Worm (Caenorhabditis elegans) whole organism, late embryonic: Measurements from ENCODE around the gene F35H10.6.

Experiments used
- C38D4.7 ChIP-seq: fragments of 200-800 bp; sonication (Bioruptor generic); optimal IDR thresholded peaks from 2 replicates; lab custom pipeline; 2018; ENCODE audit warnings: mild to moderate bottlenecking, missing genetic modification characterization, moderate library complexity, missing compliant biosample characterization
- F13H6.1 ChIP-seq: sonication (generic microtip); optimal IDR thresholded peaks from 2 replicates; lab custom pipeline; 2016; ENCODE audit warnings: missing genetic modification characterization, missing compliant biosample characterization
- K02D7.2 ChIP-seq: sonication (generic microtip); optimal IDR thresholded peaks from 2 replicates; lab custom pipeline; 2017; ENCODE audit warnings: mild to moderate bottlenecking, missing genetic modification characterization, missing compliant biosample characterization
- K09A11.1 ChIP-seq: sonication (generic microtip); optimal IDR thresholded peaks from 2 replicates; lab custom pipeline; 2017; ENCODE audit warnings: antibody characterized with exemption, mild to moderate bottlenecking, missing genetic modification characterization, missing compliant biosample characterization; ENCODE audit not compliant: insufficient read depth
- T23F11.4 ChIP-seq: fragments of 200-800 bp; sonication (Bioruptor generic); optimal IDR thresholded peaks from 2 replicates; lab custom pipeline; 2018; ENCODE audit warnings: mild to moderate bottlenecking, missing genetic modification characterization, missing compliant biosample characterization
- Y22D7AL.16 ChIP-seq: sonication (generic microtip); optimal IDR thresholded peaks from 2 replicates; lab custom pipeline; 2016; ENCODE audit warnings: missing genetic modification characterization, missing compliant biosample characterization
- ahr-1 ChIP-seq: sonication (generic microtip); optimal IDR thresholded peaks from 2 replicates; lab custom pipeline; 2016; ENCODE audit warnings: missing genetic modification characterization, missing compliant biosample characterization
- ceh-14 ChIP-seq: sonication (generic microtip); optimal IDR thresholded peaks from 2 replicates; lab custom pipeline; 2016; ENCODE audit warnings: missing genotype, missing genetic modification characterization, missing compliant biosample characterization
- ceh-18 ChIP-seq: sonication (generic microtip); optimal IDR thresholded peaks from 2 replicates; lab custom pipeline; 2016; ENCODE audit warnings: missing genetic modification characterization, missing compliant biosample characterization
- ceh-22 ChIP-seq: sonication (generic microtip); optimal IDR thresholded peaks from 2 replicates; lab custom pipeline; 2017; ENCODE audit warnings: missing biosample characterization, missing genetic modification characterization
- ceh-24 ChIP-seq: sonication (generic microtip); optimal IDR thresholded peaks from 2 replicates; lab custom pipeline; 2016; ENCODE audit warnings: mild to moderate bottlenecking, missing genetic modification characterization, missing compliant biosample characterization
- ceh-34 ChIP-seq: sonication (generic microtip); optimal IDR thresholded peaks from 2 replicates; lab custom pipeline; 2016; ENCODE audit warnings: mild to moderate bottlenecking, missing genetic modification characterization, missing compliant biosample characterization
- ceh-45 ChIP-seq: fragments of 200-800 bp; sonication (Bioruptor generic); IDR thresholded peaks from 2 replicates; pipeline ENCODE4 v1.3.6; 2022; ENCODE audit warnings: missing genetic modification reagents, missing genetic modification characterization, missing compliant biosample characterization
- ceh-48 ChIP-seq: sonication (generic microtip); optimal IDR thresholded peaks from 2 replicates; lab custom pipeline; 2016; ENCODE audit warnings: missing genetic modification characterization, inconsistent platforms, missing compliant biosample characterization
- dmd-4 ChIP-seq: sonication (generic microtip); optimal IDR thresholded peaks from 2 replicates; lab custom pipeline; 2016; ENCODE audit warnings: borderline replicate concordance, missing genetic modification characterization, missing compliant biosample characterization
- dve-1 ChIP-seq: sonication (generic microtip); optimal IDR thresholded peaks from 2 replicates; lab custom pipeline; 2017; ENCODE audit warnings: antibody characterized with exemption, mild to moderate bottlenecking, missing genetic modification characterization, missing compliant biosample characterization
- eyg-1 ChIP-seq: sonication (generic microtip); optimal IDR thresholded peaks from 2 replicates; lab custom pipeline; 2016; ENCODE audit warnings: missing genotype, missing genetic modification characterization, missing compliant biosample characterization
- fkh-10 ChIP-seq: fragments of 150-350 bp; optimal IDR thresholded peaks from 2 replicates; lab custom pipeline; 2014; ENCODE audit warnings: missing biosample characterization, missing genetic modification reagents, missing genetic modification characterization
- hlh-13 ChIP-seq: fragments of 200-800 bp; sonication (Bioruptor generic); optimal IDR thresholded peaks from 2 replicates; lab custom pipeline; 2018; ENCODE audit warnings: mild to moderate bottlenecking, missing genetic modification characterization, missing compliant biosample characterization
- hlh-15 ChIP-seq: sonication (generic microtip); optimal IDR thresholded peaks from 2 replicates; lab custom pipeline; 2016; ENCODE audit warnings: missing genetic modification characterization, missing compliant biosample characterization
- hlh-30 ChIP-seq: sonication (generic microtip); optimal IDR thresholded peaks from 2 replicates; lab custom pipeline; 2017; ENCODE audit warnings: antibody characterized with exemption, missing genetic modification characterization, missing compliant biosample characterization; ENCODE audit not compliant: insufficient read depth
- hlh-8 ChIP-seq: sonication (generic microtip); optimal IDR thresholded peaks from 2 replicates; lab custom pipeline; 2016; ENCODE audit warnings: missing genotype, missing genetic modification characterization, missing compliant biosample characterization
- lim-6 ChIP-seq: sonication (generic microtip); optimal IDR thresholded peaks from 2 replicates; lab custom pipeline; 2016; ENCODE audit warnings: missing genetic modification characterization, missing compliant biosample characterization
- mec-3 ChIP-seq: sonication (generic microtip); optimal IDR thresholded peaks from 2 replicates; lab custom pipeline; 2016; ENCODE audit warnings: borderline replicate concordance, missing genetic modification characterization, missing compliant biosample characterization
- nfya-1 ChIP-seq: sonication (generic microtip); optimal IDR thresholded peaks from 2 replicates; lab custom pipeline; 2017; ENCODE audit warnings: missing genetic modification characterization, mild to moderate bottlenecking, missing compliant biosample characterization, antibody characterized with exemption, moderate library complexity
- npax-4 ChIP-seq: sonication (generic microtip); optimal IDR thresholded peaks from 2 replicates; lab custom pipeline; 2016; ENCODE audit warnings: missing genetic modification characterization, missing compliant biosample characterization
- odd-2 ChIP-seq: sonication (generic microtip); optimal IDR thresholded peaks from 2 replicates; lab custom pipeline; 2017; ENCODE audit warnings: antibody characterized with exemption, mild to moderate bottlenecking, missing genetic modification characterization, missing compliant biosample characterization
- pat-9 ChIP-seq: fragments of 200-800 bp; sonication (Bioruptor generic); optimal IDR thresholded peaks from 2 replicates; lab custom pipeline; 2018; ENCODE audit warnings: mild to moderate bottlenecking, missing genetic modification characterization, moderate library complexity, missing compliant biosample characterization
- pax-1 ChIP-seq: fragments of 150-350 bp; optimal IDR thresholded peaks from 2 replicates; lab custom pipeline; 2014; ENCODE audit warnings: missing biosample characterization, missing genetic modification characterization
- pha-4 ChIP-seq: fragments of 150-350 bp; optimal IDR thresholded peaks from 2 replicates; lab custom pipeline; 2018; ENCODE audit warnings: missing biosample characterization, missing genetic modification reagents, missing genetic modification characterization
- pros-1 ChIP-seq: fragments of 150-350 bp; optimal IDR thresholded peaks from 2 replicates; lab custom pipeline; 2014; ENCODE audit warnings: missing biosample characterization, missing genetic modification reagents, missing genetic modification characterization
- rnt-1 ChIP-seq: sonication (generic microtip); optimal IDR thresholded peaks from 2 replicates; lab custom pipeline; 2016; ENCODE audit warnings: missing genetic modification characterization, missing compliant biosample characterization
- sdc-2 ChIP-seq: sonication (generic microtip); optimal IDR thresholded peaks from 2 replicates; lab custom pipeline; 2016; ENCODE audit warnings: missing genotype, missing genetic modification characterization, missing compliant biosample characterization
- sox-2 ChIP-seq: fragments of 200-800 bp; sonication (Bioruptor generic); IDR thresholded peaks from 2 replicates; pipeline ENCODE4 v1.3.6; 2022; ENCODE audit warnings: missing genetic modification reagents, missing genetic modification characterization, missing compliant biosample characterization
- sox-4 ChIP-seq: sonication (generic microtip); optimal IDR thresholded peaks from 2 replicates; lab custom pipeline; 2017; ENCODE audit warnings: mild to moderate bottlenecking, missing genetic modification characterization, inconsistent platforms, missing compliant biosample characterization
- tbx-2 ChIP-seq: sonication (generic microtip); optimal IDR thresholded peaks from 2 replicates; lab custom pipeline; 2016; ENCODE audit warnings: missing genetic modification characterization, missing compliant biosample characterization
- ttx-3 ChIP-seq: sonication (generic microtip); optimal IDR thresholded peaks from 2 replicates; lab custom pipeline; 2016; ENCODE audit warnings: missing genetic modification reagents, missing genetic modification characterization, missing compliant biosample characterization
- unc-42 ChIP-seq: sonication (generic microtip); optimal IDR thresholded peaks from 2 replicates; lab custom pipeline; 2016; ENCODE audit warnings: missing genotype, missing genetic modification characterization, missing compliant biosample characterization
- zip-5 ChIP-seq: sonication (generic microtip); optimal IDR thresholded peaks from 2 replicates; lab custom pipeline; 2016; ENCODE audit warnings: missing genetic modification characterization, missing compliant biosample characterization

The F35H10.6 gene

DNA sequence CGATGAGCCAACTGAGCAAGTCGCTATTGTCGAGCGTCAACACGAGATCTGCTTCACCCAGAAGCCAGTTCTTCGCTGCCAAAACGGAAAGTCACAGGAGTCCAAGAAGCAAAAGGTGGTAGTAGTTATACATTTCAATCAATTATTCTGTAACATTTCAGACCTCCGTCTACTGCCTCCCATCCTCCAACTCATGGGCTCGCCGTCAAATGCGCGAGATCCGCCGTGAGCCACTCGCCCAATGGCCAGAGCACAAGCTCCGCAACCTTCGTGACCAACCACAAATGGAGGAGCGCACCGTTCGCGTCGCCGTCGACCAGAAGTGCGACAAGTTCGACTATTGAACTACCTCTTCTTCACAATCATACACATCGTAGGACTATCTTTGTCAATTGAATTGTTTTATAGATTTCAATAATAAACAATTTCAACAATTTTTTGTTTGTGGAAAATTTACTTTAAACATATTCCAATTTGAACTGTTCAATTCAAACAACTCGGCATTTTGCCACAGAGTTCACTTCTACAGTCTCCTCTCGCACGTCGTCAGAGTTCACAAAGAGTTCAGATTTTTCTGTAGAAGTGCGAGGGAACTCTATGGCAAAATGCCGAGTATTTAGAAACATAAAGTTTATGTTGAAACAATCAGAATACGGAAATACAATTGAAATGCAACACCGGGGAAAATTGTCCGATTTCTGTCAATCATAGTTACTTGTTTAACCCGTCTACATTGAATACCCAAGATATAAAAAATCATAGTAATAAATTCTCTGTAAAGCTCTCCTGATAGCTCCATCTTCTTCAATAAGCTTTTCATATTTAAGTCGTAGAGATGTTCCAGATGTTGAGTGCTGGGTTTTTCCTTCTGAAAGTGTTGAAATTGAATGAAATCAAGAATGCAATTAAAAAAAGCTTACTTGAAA, 33.4 kb upstream of the F35H10.6 start:
- TF ChIP-seq ceh-22 (tag; lab: Kevin White, UChicago), result no peak
- TF ChIP-seq hlh-8 (tag; lab: Kevin White, UChicago), result no peak
- no peak for TF ChIP-seq tbx-2 (tag; lab: Kevin White, UChicago)
- TF ChIP-seq unc-42 (tag; lab: Kevin White, UChicago), result no peak
- TF ChIP-seq hlh-13 (GFP tag; lab: Kevin White, UChicago), result no peak
- TF ChIP-seq hlh-30 (tag; lab: Kevin White, UChicago), result no peak
- TF ChIP-seq dmd-4, result no peak
- no peak for TF ChIP-seq ceh-18 (tag; lab: Kevin White, UChicago)
- TF ChIP-seq dve-1, result no peak
- no peak for TF ChIP-seq Y22D7AL.16 (tag; lab: Kevin White, UChicago)
- TF ChIP-seq sdc-2, result no peak

DNA sequence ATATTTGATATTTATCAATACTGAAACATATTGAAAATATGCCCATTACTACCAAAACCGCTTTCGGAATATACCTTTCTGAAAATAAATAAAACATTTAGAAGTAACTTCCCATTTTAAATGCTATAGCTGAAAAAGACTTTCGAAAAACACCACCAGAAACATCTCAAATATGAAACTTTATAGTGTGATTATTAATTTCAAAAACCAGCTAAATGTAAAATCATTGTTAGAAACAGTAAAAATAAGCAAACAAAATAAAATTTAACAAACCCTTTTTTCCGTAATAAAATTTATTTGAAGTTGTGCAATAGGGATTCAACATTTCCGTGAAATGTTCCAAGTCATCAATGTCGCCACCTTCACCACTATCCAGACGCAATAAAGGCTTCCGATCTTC, 31.7 kb upstream of the F35H10.6 start, which contains the start of the genes K07H8.5 and K07H8.8:
K07H8.5 (plus strand) TSS at position 301 of the 400 bp plus-strand sequence.
K07H8.8 (minus strand) TSS at position 389 of the 400 bp plus-strand sequence.
- TF ChIP-seq pat-9 (tag; lab: Kevin White, UChicago), result no peak
- no peak for TF ChIP-seq C38D4.7 (GFP tag; lab: Kevin White, UChicago)
- no peak for TF ChIP-seq T23F11.4 (GFP tag; lab: Kevin White, UChicago)
- TF ChIP-seq ahr-1 (tag; lab: Kevin White, UChicago), result no peak
- no peak for TF ChIP-seq hlh-13 (GFP tag; lab: Kevin White, UChicago)
- no peak for TF ChIP-seq lim-6
- TF ChIP-seq sox-2 (GFP tag; lab: Robert Waterston, UW), result no peak
- TF ChIP-seq ceh-18 (tag; lab: Kevin White, UChicago), result no peak
- no peak for TF ChIP-seq K02D7.2 (tag; lab: Kevin White, UChicago)
- no peak for TF ChIP-seq hlh-30 (tag; lab: Kevin White, UChicago)
- TF ChIP-seq zip-5 (tag; lab: Kevin White, UChicago), result no peak
- TF ChIP-seq K09A11.1 (tag; lab: Kevin White, UChicago), result no peak
- no peak for TF ChIP-seq pros-1 (tag; lab: Kevin White, UChicago)
- TF ChIP-seq npax-4, result no peak
- TF ChIP-seq ceh-48 (tag; lab: Kevin White, UChicago), result no peak
- TF ChIP-seq eyg-1 (tag; lab: Kevin White, UChicago), result no peak
- TF ChIP-seq ceh-24 (tag; lab: Kevin White, UChicago), result no peak

DNA sequence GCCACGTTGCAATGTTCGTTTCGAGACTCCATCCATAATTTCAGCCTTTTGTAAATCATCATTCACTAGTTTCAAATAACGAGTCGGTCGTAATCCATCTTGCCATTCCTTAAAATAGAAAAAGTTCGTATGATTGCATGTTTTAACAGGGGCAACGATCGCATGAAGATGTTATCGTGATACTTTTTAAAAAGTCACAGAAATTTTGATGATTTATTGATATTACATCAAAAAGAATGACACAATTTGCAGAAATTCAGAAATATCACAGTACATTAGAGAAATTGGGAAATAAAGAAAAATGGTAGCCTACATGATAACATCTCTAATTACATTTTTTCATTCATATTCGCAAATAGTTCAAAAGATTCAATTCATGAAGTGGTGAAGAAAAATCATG, 26.4 kb upstream of the F35H10.6 start:
- TF ChIP-seq odd-2 (tag; lab: Kevin White, UChicago) (no peak), pax-1 (no peak), ceh-45 (GFP tag; lab: Robert Waterston, UW) (no peak), pha-4 (tag; lab: Kevin White, UChicago) (no peak), tbx-2 (tag; lab: Kevin White, UChicago) (no peak), rnt-1 (tag; lab: Kevin White, UChicago) (no peak), pat-9 (tag; lab: Kevin White, UChicago) (no peak), ceh-34 (tag; lab: Kevin White, UChicago) (no peak)

DNA sequence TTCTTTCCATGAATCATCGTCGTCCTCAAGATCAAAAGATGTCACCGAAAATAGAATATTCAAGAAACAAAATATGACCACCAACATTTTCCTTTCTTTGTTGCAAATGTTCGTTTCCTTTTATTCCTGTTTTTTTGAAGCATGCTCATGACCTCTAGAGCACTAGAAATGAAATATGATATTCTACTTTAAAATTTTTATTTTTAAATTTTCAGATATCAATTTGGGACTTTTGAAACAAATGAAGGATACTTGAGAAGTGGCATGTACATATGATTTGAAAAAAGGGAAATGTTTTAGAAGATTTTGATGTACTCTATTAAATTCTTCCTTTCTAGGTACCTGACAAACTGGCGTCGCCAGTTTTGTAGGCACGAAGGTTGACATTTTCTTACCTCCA, 24.5 kb upstream of the F35H10.6 start, which contains the start of gene K07H8.11:
K07H8.11 (minus strand) TSS at position 101 of the 400 bp plus-strand sequence.
- TF ChIP-seq ceh-34 (tag; lab: Kevin White, UChicago) (no peak), F13H6.1 (no peak), hlh-30 (tag; lab: Kevin White, UChicago) (no peak), fkh-10 (GFP tag; lab: Kevin White, UChicago) (no peak), nfya-1 (tag; lab: Kevin White, UChicago) (no peak), ttx-3 (no peak), ceh-14 (tag; lab: Kevin White, UChicago) (no peak), ahr-1 (tag; lab: Kevin White, UChicago) (no peak), sox-4 (no peak), hlh-15 (tag; lab: Kevin White, UChicago) (no peak), mec-3 (tag; lab: Kevin White, UChicago) (no peak)
